Worm (Caenorhabditis elegans) whole organism, young adult: Measurements from ENCODE around the gene nhr-11.
"Not testable (repeated sequence)": the region's sequence is repeated elsewhere in the genome, so short reads cannot be mapped to it uniquely, and the experiment has no call there.

Experiments
- B0336.3 ChIP-seq: fragments of 200-800 bp; sonication (Bioruptor generic); IDR thresholded peaks from 2 replicates; pipeline ENCODE4 v1.3.6; 2022; ENCODE audit warnings: missing genetic modification characterization, missing compliant biosample characterization
- C17E4.6 ChIP-seq: fragments of 200-800 bp; sonication (Bioruptor generic); IDR thresholded peaks from 2 replicates; pipeline ENCODE4 v1.3.6; 2022; ENCODE audit warnings: missing genetic modification reagents, missing genetic modification characterization, missing compliant biosample characterization
- D2030.7 ChIP-seq: fragments of 200-800 bp; sonication (Bioruptor generic); IDR thresholded peaks from 2 replicates; pipeline ENCODE4 v1.3.6; 2022; ENCODE audit warnings: missing genetic modification reagents, missing genetic modification characterization, missing compliant biosample characterization
- F23B12.7 ChIP-seq: sonication (generic microtip); optimal IDR thresholded peaks from 2 replicates; lab custom pipeline; 2017; ENCODE audit warnings: missing genetic modification characterization, mild to moderate bottlenecking, missing compliant biosample characterization, antibody characterized with exemption, moderate library complexity; ENCODE audit not compliant: insufficient read depth
- F33H1.4 ChIP-seq: fragments of 200-800 bp; sonication (Bioruptor generic); IDR thresholded peaks from 2 replicates; pipeline ENCODE4 v1.3.6; 2022; ENCODE audit warnings: missing genetic modification reagents, missing genetic modification characterization, missing compliant biosample characterization
- F49E8.2 ChIP-seq: sonication (generic microtip); optimal IDR thresholded peaks from 3 replicates; lab custom pipeline; 2017; ENCODE audit warnings: missing genetic modification characterization, mild to moderate bottlenecking, missing compliant biosample characterization, antibody characterized with exemption, moderate library complexity; ENCODE audit not compliant: insufficient read depth
- Y53F4B.3 ChIP-seq: fragments of 200-800 bp; sonication (Bioruptor generic); IDR thresholded peaks from 2 replicates; pipeline ENCODE4 v1.3.6; 2022; ENCODE audit warnings: missing genetic modification reagents, missing genetic modification characterization, missing compliant biosample characterization
- Y79H2A.3 ChIP-seq: fragments of 200-800 bp; sonication (Bioruptor generic); conservative IDR thresholded peaks from 2 replicates; pipeline ENCODE4 v1.3.6; 2022; ENCODE audit warnings: missing genetic modification reagents, missing genetic modification characterization, missing compliant biosample characterization
- Y95B8A.8 ChIP-seq: fragments of 200-800 bp; sonication (Bioruptor generic); IDR thresholded peaks from 2 replicates; pipeline ENCODE4 v1.3.6; 2022; ENCODE audit warnings: missing genetic modification reagents, missing genetic modification characterization, missing compliant biosample characterization
- attf-6 ChIP-seq: fragments of 200-800 bp; sonication (Bioruptor generic); IDR thresholded peaks from 2 replicates; pipeline ENCODE4 v1.3.6; 2022; ENCODE audit warnings: missing genetic modification reagents, missing genetic modification characterization, missing compliant biosample characterization
- cebp-1 ChIP-seq, 2 experiments: fragments of 200-800 bp in 1 of 2; sonication (Bioruptor generic) in 1 of 2; sonication (generic microtip) in 1 of 2; IDR thresholded peaks in 1 of 2; optimal IDR thresholded peaks in 1 of 2; 2 replicates each; pipeline versions ENCODE4 v1.3.6 to Lab custom; 2017 to 2022; ENCODE audit warnings: missing compliant biosample characterization in 2 of 2, missing genetic modification characterization in 2 of 2, mild to moderate bottlenecking in 1 of 2, missing genetic modification reagents in 1 of 2, moderate library complexity in 1 of 2
- ceh-40 ChIP-seq: fragments of 200-800 bp; sonication (Bioruptor generic); IDR thresholded peaks from 2 replicates; pipeline ENCODE4 v1.3.6; 2022; ENCODE audit warnings: missing genetic modification characterization, missing compliant biosample characterization
- ceh-91 ChIP-seq: fragments of 200-800 bp; sonication (Bioruptor generic); IDR thresholded peaks from 2 replicates; pipeline ENCODE4 v1.3.6; 2022; ENCODE audit warnings: missing genetic modification reagents, missing genetic modification characterization, missing compliant biosample characterization
- dox-1 ChIP-seq: fragments of 200-800 bp; sonication (Bioruptor generic); IDR thresholded peaks from 2 replicates; pipeline ENCODE4 v1.3.6; 2022; ENCODE audit warnings: missing genetic modification reagents, missing genetic modification characterization, missing compliant biosample characterization
- efl-1 ChIP-seq: fragments of 150-350 bp; optimal IDR thresholded peaks from 2 replicates; lab custom pipeline; 2014; ENCODE audit warnings: missing biosample characterization, missing genetic modification reagents, missing genetic modification characterization
- egrh-3 ChIP-seq: fragments of 200-800 bp; sonication (Bioruptor generic); IDR thresholded peaks from 2 replicates; pipeline ENCODE4 v1.3.6; 2022; ENCODE audit warnings: missing genetic modification reagents, missing genetic modification characterization, missing compliant biosample characterization
- hmg-1.2 ChIP-seq: fragments of 200-800 bp; sonication (Bioruptor generic); IDR thresholded peaks from 2 replicates; pipeline ENCODE4 v1.3.6; 2022; ENCODE audit warnings: missing genetic modification reagents, missing genetic modification characterization, missing compliant biosample characterization
- hmg-20 ChIP-seq: fragments of 200-800 bp; sonication (Bioruptor generic); IDR thresholded peaks from 2 replicates; pipeline ENCODE4 v1.3.6; 2022; ENCODE audit warnings: missing genetic modification reagents, missing genetic modification characterization, missing compliant biosample characterization
- hsf-1 ChIP-seq: fragments of 200-800 bp; sonication (Bioruptor generic); IDR thresholded peaks from 2 replicates; pipeline ENCODE4 v1.3.6; 2022; ENCODE audit warnings: missing genetic modification reagents, missing genetic modification characterization, missing compliant biosample characterization
- let-607 ChIP-seq, 2 experiments: fragments of 200-800 bp in 1 of 2; sonication (Bioruptor generic) in 1 of 2; sonication (generic microtip) in 1 of 2; optimal IDR thresholded peaks; 2 replicates each; lab custom pipeline; 2016 to 2018; ENCODE audit warnings: mild to moderate bottlenecking in 2 of 2, missing compliant biosample characterization in 2 of 2, missing genetic modification characterization in 2 of 2, moderate library complexity in 2 of 2, missing genotype in 1 of 2
- lin-54 ChIP-seq: fragments of 200-800 bp; sonication (Bioruptor generic); optimal IDR thresholded peaks from 2 replicates; lab custom pipeline; 2018; ENCODE audit warnings: mild to moderate bottlenecking, missing genetic modification characterization, missing compliant biosample characterization
- lsl-1 ChIP-seq: fragments of 200-800 bp; sonication (Bioruptor generic); optimal IDR thresholded peaks from 2 replicates; lab custom pipeline; 2018; ENCODE audit warnings: mild to moderate bottlenecking, missing genetic modification characterization, moderate library complexity, missing compliant biosample characterization
- madf-3 ChIP-seq: fragments of 200-800 bp; sonication (Bioruptor generic); IDR thresholded peaks from 2 replicates; pipeline ENCODE4 v1.3.6; 2022; ENCODE audit warnings: missing genetic modification reagents, missing genetic modification characterization, missing compliant biosample characterization
- madf-6 ChIP-seq: fragments of 200-800 bp; sonication (Bioruptor generic); IDR thresholded peaks from 2 replicates; pipeline ENCODE4 v1.3.6; 2022; ENCODE audit warnings: missing genetic modification reagents, missing genetic modification characterization, missing compliant biosample characterization
- nfyb-1 ChIP-seq: fragments of 200-800 bp; sonication (Bioruptor generic); IDR thresholded peaks from 2 replicates; pipeline ENCODE4 v1.3.6; 2022; ENCODE audit warnings: missing genetic modification reagents, missing genetic modification characterization, missing compliant biosample characterization
- pbrm-1 ChIP-seq: fragments of 200-800 bp; sonication (Bioruptor generic); IDR thresholded peaks from 2 replicates; pipeline ENCODE4 v1.3.6; 2022; ENCODE audit warnings: missing genetic modification reagents, missing genetic modification characterization, missing compliant biosample characterization
- rcor-1 ChIP-seq: fragments of 200-800 bp; sonication (Bioruptor generic); IDR thresholded peaks from 2 replicates; pipeline ENCODE4 v1.3.6; 2022; ENCODE audit warnings: missing genetic modification reagents, missing genetic modification characterization, missing compliant biosample characterization
- rpc-1 ChIP-seq, 2 experiments: fragments of 150-350 bp in 1 of 2; sonication (generic microtip) in 1 of 2; optimal IDR thresholded peaks; 2 replicates each; lab custom pipeline; 2014 to 2018; ENCODE audit warnings: missing biosample characterization in 1 of 2, missing genetic modification characterization in 1 of 2, missing genetic modification reagents in 1 of 2, missing genotype in 1 of 2
- snpc-1.1 ChIP-seq: sonication (generic microtip); optimal IDR thresholded peaks from 2 replicates; lab custom pipeline; 2017; ENCODE audit warnings: missing genetic modification characterization, mild to moderate bottlenecking, missing compliant biosample characterization, antibody characterized with exemption, moderate library complexity, missing genotype, missing genetic modification reagents; ENCODE audit not compliant: insufficient read depth
- snpc-3.4 ChIP-seq: sonication (generic microtip); optimal IDR thresholded peaks from 2 replicates; lab custom pipeline; 2017; ENCODE audit warnings: missing genetic modification characterization, mild to moderate bottlenecking, missing compliant biosample characterization, antibody characterized with exemption, moderate library complexity, missing genotype, missing genetic modification reagents
- snpc-4 ChIP-seq, 5 experiments: fragments of 150-350 bp in 1 of 5; sonication (generic microtip) in 4 of 5; optimal IDR thresholded peaks; 2 replicates each; lab custom pipeline; 2014 to 2018; ENCODE audit warnings: missing genetic modification characterization in 5 of 5, missing biosample characterization in 3 of 5, antibody characterized with exemption in 2 of 5, mild to moderate bottlenecking in 2 of 5, missing compliant biosample characterization in 2 of 5, missing genotype in 2 of 5, moderate library complexity in 2 of 5, missing genetic modification reagents in 1 of 5
- tbp1 ChIP-seq: fragments of 200-800 bp; sonication (Bioruptor generic); optimal IDR thresholded peaks from 2 replicates; lab custom pipeline; 2018; ENCODE audit warnings: mild to moderate bottlenecking, missing genetic modification characterization, missing compliant biosample characterization
- xnd-1 ChIP-seq: sonication (generic microtip); optimal IDR thresholded peaks from 2 replicates; lab custom pipeline; 2016; ENCODE audit warnings: missing genotype, missing genetic modification reagents, missing genetic modification characterization, missing compliant biosample characterization
- ztf-28 ChIP-seq: fragments of 200-800 bp; sonication (Bioruptor generic); IDR thresholded peaks from 2 replicates; pipeline ENCODE4 v1.3.6; 2022; ENCODE audit warnings: missing genetic modification reagents, missing genetic modification characterization, missing compliant biosample characterization

The nhr-11 gene

ce11 chrIV:9063518-9063917 lies 6.3 kb upstream of the nhr-11 start:
- TF ChIP-seq C17E4.6 (GFP tag; lab: Robert Waterston, UW) (no peak), Y53F4B.3 (GFP tag; lab: Robert Waterston, UW) (no peak), ceh-40 (GFP tag; lab: Robert Waterston, UW) (no peak), let-607 (tag; optimal IDR thresholded peaks at IDR 0.05; lab: Kevin White, UChicago) (no peak), cebp-1 (GFP tag; IDR thresholded peaks at IDR 0.05; lab: Robert Waterston, UW) (no peak), cebp-1 (tag; optimal IDR thresholded peaks at IDR 0.05; lab: Kevin White, UChicago) (peak; percentile 25), lsl-1 (GFP tag; lab: Kevin White, UChicago) (no peak), F23B12.7 (tag; lab: Kevin White, UChicago) (no peak), snpc-3.4 (tag; lab: Kevin White, UChicago) (no peak), xnd-1 (tag; lab: Kevin White, UChicago) (no peak)

- peak; percentile 92 for TF ChIP-seq attf-6 (GFP tag; lab: Robert Waterston, UW)
- TF ChIP-seq hmg-20 (GFP tag; lab: Robert Waterston, UW), result 0 out of 2 replicates have a peak, but pooled peaks have one; percentile 6
- peak; percentile 91 for TF ChIP-seq pbrm-1 (GFP tag; lab: Robert Waterston, UW)
- TF ChIP-seq hsf-1 (GFP tag; lab: Robert Waterston, UW), result peak; percentile 98
- 0 out of 2 replicates have a peak, but pooled peaks have one; percentile 14 for TF ChIP-seq madf-3 (GFP tag; lab: Robert Waterston, UW)
- TF ChIP-seq efl-1 (GFP tag; lab: Kevin White, UChicago), result peak; percentile 20
- TF ChIP-seq B0336.3, result 0 out of 2 replicates have a peak, but pooled peaks have one; percentile 26
- TF ChIP-seq dox-1 (GFP tag; lab: Robert Waterston, UW), result peak; percentile 70
- TF ChIP-seq F33H1.4 (GFP tag; lab: Robert Waterston, UW), result peak; percentile 68
- peak; percentile 49 for TF ChIP-seq madf-6 (GFP tag; lab: Robert Waterston, UW)
- 0 out of 2 replicates have a peak, but pooled peaks have one; percentile 55 for TF ChIP-seq Y95B8A.8 (GFP tag; lab: Robert Waterston, UW)
- peak; percentile 51 for TF ChIP-seq D2030.7
- peak; percentile 74 for TF ChIP-seq lin-54
- peak; percentile 55 for TF ChIP-seq snpc-1.1 (tag; lab: Kevin White, UChicago)
- TF ChIP-seq egrh-3 (GFP tag; lab: Robert Waterston, UW), result peak; percentile 17; the same call in 1 of the 2 replicates
- peak; percentile 19; the same call in 1 of the 2 replicates for TF ChIP-seq rcor-1 (GFP tag; lab: Robert Waterston, UW)
- TF ChIP-seq rpc-1 (optimal IDR thresholded peaks at IDR 0.05; lab: Kevin White, UChicago), result peak; percentile 27
- TF ChIP-seq rpc-1 (tag; optimal IDR thresholded peaks at IDR 0.05; lab: Kevin White, UChicago); snpc-4 (GFP tag; optimal IDR thresholded peaks at IDR 0.05; lab: Kevin White, UChicago): not testable (repeated sequence)
- peak; percentile 7 for TF ChIP-seq F49E8.2
- 0 out of 2 replicates have a peak, but pooled peaks have one; percentile 9 for TF ChIP-seq Y79H2A.3 (GFP tag; lab: Robert Waterston, UW)
- TF ChIP-seq tbp1 (GFP tag; lab: Kevin White, UChicago), result peak; percentile 15
- peak; percentile 65 for TF ChIP-seq hmg-1.2 (GFP tag; lab: Robert Waterston, UW)
- peak; percentile 26 for TF ChIP-seq lsl-1 (GFP tag; lab: Kevin White, UChicago)
- TF ChIP-seq ceh-91 (GFP tag; lab: Robert Waterston, UW), result 0 out of 2 replicates have a peak, but pooled peaks have one; percentile 14
- TF ChIP-seq ztf-28 (GFP tag; lab: Robert Waterston, UW), result peak; percentile 13; the same call in 1 of the 2 replicates
- 0 out of 2 replicates have a peak, but pooled peaks have one; percentile 20 for TF ChIP-seq nfyb-1
- TF ChIP-seq snpc-4 (tag; optimal IDR thresholded peaks at IDR 0.05; lab: Kevin White, UChicago), result peak in 3 of 4 experiments; percentile 51 to 88 (median 61)
Measured at ce11 chrIV:9067277-9068197, 2.3 kb upstream of the nhr-11 start.
